Worm (Caenorhabditis elegans): ENCODE measurements around the gene F42A6.2.

ce11 chrIV:3298300-3298699 is 43.0 kb upstream of the F42A6.2 start, which contains the start of gene W08E12.6:
- TF ChIP-seq tbx-8 (GFP tag; optimal IDR thresholded peaks at IDR 0.05) (no peak), lin-13 (tag; optimal IDR thresholded peaks at IDR 0.05) (no peak), drap-1 (GFP tag; optimal IDR thresholded peaks at IDR 0.05) (no peak), unc-39 (tag; optimal IDR thresholded peaks at IDR 0.05) (no peak), snpc-4 (tag; optimal IDR thresholded peaks at IDR 0.05) (no peak), mep-1 (tag; optimal IDR thresholded peaks at IDR 0.05) (no peak), pha-4 (tag; optimal IDR thresholded peaks at IDR 0.05) (no peak), elt-3 (tag; optimal IDR thresholded peaks at IDR 0.05) (no peak), sptf-1 (tag; optimal IDR thresholded peaks at IDR 0.05) (no peak), ham-2 (GFP tag; optimal IDR thresholded peaks at IDR 0.05) (no peak), sem-2 (GFP tag; optimal IDR thresholded peaks at IDR 0.05) (no peak), blmp-1 (tag; optimal IDR thresholded peaks at IDR 0.05) (no peak)

Measured in whole organism, mixed stage, embryonic.